Worm (Caenorhabditis elegans) whole organism, young adult: ENCODE measurements around the gene F40G9.18.

ENCODE experiments used
- B0035.1 ChIP-seq: sonication (generic microtip); optimal IDR thresholded peaks from 2 replicates; lab custom pipeline; 2016; ENCODE audit warnings: missing genetic modification characterization, mild to moderate bottlenecking, missing compliant biosample characterization, missing genotype, missing genetic modification reagents
- B0261.1 ChIP-seq: sonication (generic microtip); optimal IDR thresholded peaks from 2 replicates; lab custom pipeline; 2016; ENCODE audit warnings: mild to moderate bottlenecking, missing genetic modification characterization, moderate library complexity, missing compliant biosample characterization
- F23B12.7 ChIP-seq: sonication (generic microtip); optimal IDR thresholded peaks from 2 replicates; lab custom pipeline; 2017; ENCODE audit warnings: missing genetic modification characterization, mild to moderate bottlenecking, missing compliant biosample characterization, antibody characterized with exemption, moderate library complexity; ENCODE audit not compliant: insufficient read depth
- F37B4.10 ChIP-seq: fragments of 200-800 bp; sonication (Bioruptor generic); IDR thresholded peaks from 2 replicates; pipeline ENCODE4 v1.3.6; 2022; ENCODE audit warnings: missing genetic modification characterization, missing compliant biosample characterization
- F57A8.1 ChIP-seq: fragments of 200-800 bp; sonication (Bioruptor generic); optimal IDR thresholded peaks from 2 replicates; lab custom pipeline; 2018; ENCODE audit warnings: mild to moderate bottlenecking, missing genetic modification characterization, moderate library complexity, missing compliant biosample characterization
- K11D2.4 ChIP-seq: fragments of 200-800 bp; sonication (Bioruptor generic); IDR thresholded peaks from 2 replicates; pipeline ENCODE4 v1.3.6; 2022; ENCODE audit warnings: missing genetic modification reagents, missing genetic modification characterization, missing compliant biosample characterization
- Y53F4B.3 ChIP-seq: fragments of 200-800 bp; sonication (Bioruptor generic); IDR thresholded peaks from 2 replicates; pipeline ENCODE4 v1.3.6; 2022; ENCODE audit warnings: missing genetic modification reagents, missing genetic modification characterization, missing compliant biosample characterization
- akir-1 ChIP-seq: fragments of 200-800 bp; sonication (Bioruptor generic); optimal IDR thresholded peaks from 2 replicates; lab custom pipeline; 2018; ENCODE audit warnings: mild to moderate bottlenecking, missing genetic modification characterization, moderate library complexity, missing compliant biosample characterization
- ama-1 ChIP-seq, 3 experiments: fragments of 150-350 bp in 1 of 3; sonication (generic microtip) in 2 of 3; optimal IDR thresholded peaks; 2 replicates each; lab custom pipeline; 2014 to 2018; ENCODE audit warnings: missing biosample characterization in 2 of 3, missing genetic modification characterization in 2 of 3, missing genetic modification reagents in 2 of 3
- attf-5 ChIP-seq: fragments of 200-800 bp; sonication (Bioruptor generic); optimal IDR thresholded peaks from 2 replicates; lab custom pipeline; 2018; ENCODE audit warnings: mild to moderate bottlenecking, missing genetic modification characterization, missing compliant biosample characterization
- ccch-3 ChIP-seq: fragments of 200-800 bp; sonication (Bioruptor generic); optimal IDR thresholded peaks from 2 replicates; lab custom pipeline; 2018; ENCODE audit warnings: mild to moderate bottlenecking, missing genetic modification characterization, missing compliant biosample characterization
- cebp-1 ChIP-seq, 2 experiments: fragments of 200-800 bp in 1 of 2; sonication (Bioruptor generic) in 1 of 2; sonication (generic microtip) in 1 of 2; IDR thresholded peaks in 1 of 2; optimal IDR thresholded peaks in 1 of 2; 2 replicates each; pipeline versions ENCODE4 v1.3.6 to Lab custom; 2017 to 2022; ENCODE audit warnings: missing compliant biosample characterization in 2 of 2, missing genetic modification characterization in 2 of 2, mild to moderate bottlenecking in 1 of 2, missing genetic modification reagents in 1 of 2, moderate library complexity in 1 of 2
- ceh-79 ChIP-seq: sonication (generic microtip); optimal IDR thresholded peaks from 2 replicates; lab custom pipeline; 2017; ENCODE audit warnings: mild to moderate bottlenecking, missing genetic modification characterization, missing compliant biosample characterization
- dpl-1 ChIP-seq: fragments of 150-350 bp; optimal IDR thresholded peaks from 2 replicates; lab custom pipeline; 2014; ENCODE audit warnings: missing biosample characterization, missing genetic modification reagents, missing genetic modification characterization
- egl-44 ChIP-seq: fragments of 200-800 bp; sonication (Bioruptor generic); IDR thresholded peaks from 2 replicates; pipeline ENCODE4 v1.3.6; 2022; ENCODE audit warnings: missing genetic modification reagents, missing genetic modification characterization, missing compliant biosample characterization
- gei-17 ChIP-seq: fragments of 200-800 bp; sonication (Bioruptor generic); optimal IDR thresholded peaks from 2 replicates; lab custom pipeline; 2018; ENCODE audit warnings: mild to moderate bottlenecking, missing genetic modification characterization, missing compliant biosample characterization
- hmg-20 ChIP-seq: fragments of 200-800 bp; sonication (Bioruptor generic); IDR thresholded peaks from 2 replicates; pipeline ENCODE4 v1.3.6; 2022; ENCODE audit warnings: missing genetic modification reagents, missing genetic modification characterization, missing compliant biosample characterization
- lag-1 ChIP-seq: fragments of 200-800 bp; sonication (Bioruptor generic); IDR thresholded peaks from 2 replicates; pipeline ENCODE4 v1.3.6; 2022; ENCODE audit warnings: missing genetic modification reagents, missing genetic modification characterization, missing compliant biosample characterization
- let-526 ChIP-seq: fragments of 200-800 bp; sonication (Bioruptor generic); IDR thresholded peaks from 2 replicates; pipeline ENCODE4 v1.3.6; 2022; ENCODE audit warnings: missing genetic modification reagents, missing genetic modification characterization, missing compliant biosample characterization
- lin-26 ChIP-seq: fragments of 200-800 bp; sonication (Bioruptor generic); IDR thresholded peaks from 2 replicates; pipeline ENCODE4 v1.3.6; 2022; ENCODE audit warnings: missing genetic modification reagents, missing genetic modification characterization, missing compliant biosample characterization
- lir-1 ChIP-seq: fragments of 200-800 bp; sonication (Bioruptor generic); conservative IDR thresholded peaks from 2 replicates; pipeline ENCODE4 v1.3.6; 2022; ENCODE audit warnings: missing genetic modification reagents, missing genetic modification characterization, missing compliant biosample characterization
- lsl-1 ChIP-seq: fragments of 200-800 bp; sonication (Bioruptor generic); optimal IDR thresholded peaks from 2 replicates; lab custom pipeline; 2018; ENCODE audit warnings: mild to moderate bottlenecking, missing genetic modification characterization, moderate library complexity, missing compliant biosample characterization
- mes-4 ChIP-seq: sonication (generic microtip); optimal IDR thresholded peaks from 2 replicates; lab custom pipeline; 2016; ENCODE audit warnings: missing genotype, missing genetic modification characterization, missing compliant biosample characterization
- nfya-1 ChIP-seq: sonication (generic microtip); optimal IDR thresholded peaks from 2 replicates; lab custom pipeline; 2017; ENCODE audit warnings: antibody characterized with exemption, missing compliant biosample characterization, missing genetic modification characterization, borderline replicate concordance; ENCODE audit not compliant: insufficient read depth
- nfya-2 ChIP-seq: fragments of 200-800 bp; sonication (Bioruptor generic); IDR thresholded peaks from 2 replicates; pipeline ENCODE4 v1.3.6; 2022; ENCODE audit warnings: missing genetic modification reagents, missing genetic modification characterization, missing compliant biosample characterization
- sdz-38 ChIP-seq: sonication (generic microtip); optimal IDR thresholded peaks from 2 replicates; lab custom pipeline; 2016; ENCODE audit warnings: missing genotype, missing genetic modification characterization, missing compliant biosample characterization
- sea-2 ChIP-seq: fragments of 200-800 bp; sonication (Bioruptor generic); IDR thresholded peaks from 2 replicates; pipeline ENCODE4 v1.3.6; 2022; ENCODE audit warnings: missing genetic modification characterization, missing compliant biosample characterization
- snpc-4 ChIP-seq, 5 experiments: fragments of 150-350 bp in 1 of 5; sonication (generic microtip) in 4 of 5; optimal IDR thresholded peaks; 2 replicates each; lab custom pipeline; 2014 to 2018; ENCODE audit warnings: missing genetic modification characterization in 5 of 5, missing biosample characterization in 3 of 5, antibody characterized with exemption in 2 of 5, mild to moderate bottlenecking in 2 of 5, missing compliant biosample characterization in 2 of 5, missing genotype in 2 of 5, moderate library complexity in 2 of 5, missing genetic modification reagents in 1 of 5
- tbp1 ChIP-seq: fragments of 200-800 bp; sonication (Bioruptor generic); optimal IDR thresholded peaks from 2 replicates; lab custom pipeline; 2018; ENCODE audit warnings: mild to moderate bottlenecking, missing genetic modification characterization, missing compliant biosample characterization
- tbx-9 ChIP-seq: sonication (generic microtip); optimal IDR thresholded peaks from 2 replicates; lab custom pipeline; 2016; ENCODE audit warnings: borderline replicate concordance, missing genetic modification characterization, inconsistent platforms, missing compliant biosample characterization
- unc-130 ChIP-seq: sonication (generic microtip); optimal IDR thresholded peaks from 2 replicates; lab custom pipeline; 2016; ENCODE audit warnings: missing genetic modification reagents, missing genetic modification characterization, missing compliant biosample characterization
- zfh-2 ChIP-seq: fragments of 200-800 bp; sonication (Bioruptor generic); conservative IDR thresholded peaks from 2 replicates; pipeline ENCODE4 v1.3.6; 2022; ENCODE audit warnings: missing genetic modification reagents, missing genetic modification characterization, missing compliant biosample characterization
- ztf-22 ChIP-seq: fragments of 200-800 bp; sonication (Bioruptor generic); optimal IDR thresholded peaks from 2 replicates; lab custom pipeline; 2018; ENCODE audit warnings: mild to moderate bottlenecking, missing genetic modification characterization, moderate library complexity, missing compliant biosample characterization
- ztf-25 ChIP-seq: fragments of 200-800 bp; sonication (Bioruptor generic); IDR thresholded peaks from 2 replicates; pipeline ENCODE4 v1.3.6; 2022; ENCODE audit warnings: missing genetic modification reagents, missing genetic modification characterization, missing compliant biosample characterization
- ztf-26 ChIP-seq: sonication (generic microtip); optimal IDR thresholded peaks from 2 replicates; lab custom pipeline; 2017; ENCODE audit warnings: missing genetic modification characterization, missing compliant biosample characterization
- ztf-28 ChIP-seq: fragments of 200-800 bp; sonication (Bioruptor generic); IDR thresholded peaks from 2 replicates; pipeline ENCODE4 v1.3.6; 2022; ENCODE audit warnings: missing genetic modification reagents, missing genetic modification characterization, missing compliant biosample characterization
- ztf-6 ChIP-seq: fragments of 200-800 bp; sonication (Bioruptor generic); IDR thresholded peaks from 2 replicates; pipeline ENCODE4 v1.3.6; 2022; ENCODE audit warnings: missing genetic modification reagents, missing genetic modification characterization, missing compliant biosample characterization

The F40G9.18 gene

DNA sequence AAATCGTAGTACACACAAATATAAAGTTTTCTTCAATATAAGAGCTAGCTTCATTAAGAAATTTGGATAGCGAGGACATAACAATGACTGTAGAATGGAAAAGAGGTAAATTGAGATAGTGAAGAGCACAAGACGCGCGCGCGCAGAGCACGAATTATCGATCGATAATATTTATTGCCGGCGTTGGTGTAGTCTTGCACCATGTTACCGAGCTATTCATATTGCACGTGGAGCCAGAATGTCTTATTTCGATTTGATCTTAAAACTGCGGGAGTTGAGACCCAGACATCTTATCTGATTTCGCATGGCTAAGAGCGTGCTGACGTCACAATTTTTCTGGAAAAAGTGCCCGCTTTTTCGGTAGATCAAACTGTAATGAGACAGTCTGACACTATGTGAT is at the start of gene F40G9.18:
F40G9.18 (minus strand) TSS at position 101 of the 400 bp plus-strand sequence.
- TF ChIP-seq lag-1 (GFP tag; lab: Robert Waterston, UW) = no peak
- no peak for TF ChIP-seq ztf-25 (GFP tag; lab: Robert Waterston, UW)
- no peak for TF ChIP-seq mes-4 (tag; lab: Kevin White, UChicago)
- no peak for TF ChIP-seq gei-17 (GFP tag; lab: Kevin White, UChicago)
- TF ChIP-seq egl-44 (GFP tag; lab: Robert Waterston, UW) = no peak

DNA sequence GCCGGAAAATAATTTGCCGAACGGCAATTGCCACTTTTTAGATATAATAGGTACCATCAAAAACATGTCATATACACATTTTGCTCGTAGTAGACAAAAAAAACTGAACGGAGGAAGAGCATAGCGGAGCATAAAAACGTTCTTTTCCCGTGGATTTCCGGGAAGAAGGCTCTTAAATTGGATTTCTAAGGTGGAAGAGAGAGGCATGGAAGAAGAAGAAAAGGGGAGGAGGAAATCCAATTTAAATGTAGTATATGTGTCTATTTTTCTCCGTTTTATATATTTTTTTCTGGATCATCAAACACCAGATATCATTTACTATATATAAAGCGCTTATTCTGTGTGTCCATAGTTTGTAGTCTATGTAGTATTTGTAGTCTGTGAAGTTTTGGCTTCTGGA is 42.0 kb upstream of the F40G9.18 start:
- TF ChIP-seq F57A8.1 (GFP tag; lab: Kevin White, UChicago) (no peak), akir-1 (no peak), attf-5 (GFP tag; lab: Kevin White, UChicago) (no peak), ztf-6 (GFP tag; lab: Robert Waterston, UW) (no peak), F23B12.7 (no peak), lin-26 (no peak), B0035.1 (tag; lab: Kevin White, UChicago) (no peak), sdz-38 (tag; lab: Kevin White, UChicago) (no peak), B0261.1 (no peak), ama-1 (optimal IDR thresholded peaks at IDR 0.05; lab: Kevin White, UChicago) (no peak), ama-1 (GFP tag; optimal IDR thresholded peaks at IDR 0.05; lab: Kevin White, UChicago) (no peak), ztf-28 (GFP tag; lab: Robert Waterston, UW) (no peak)

DNA sequence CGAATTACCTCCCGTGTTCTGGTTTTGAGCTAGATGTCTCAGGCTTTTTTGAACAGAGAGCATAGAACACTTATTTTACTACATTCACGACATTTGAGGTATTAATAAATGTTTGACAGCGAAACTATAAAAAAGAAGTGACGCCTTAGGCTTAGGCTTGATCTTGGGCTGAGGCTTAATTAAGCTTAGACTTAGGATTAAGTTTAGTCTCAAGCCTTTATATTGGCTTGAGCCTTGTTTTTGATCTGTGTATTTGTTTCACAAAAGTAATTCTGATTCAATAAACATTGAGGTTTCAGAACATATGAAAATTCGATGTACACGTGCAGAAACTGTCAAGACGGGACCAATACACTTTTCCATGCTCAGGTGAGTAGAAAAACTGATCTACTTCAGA is 40.3 kb upstream of the F40G9.18 start, which contains the start of gene klp-20:
klp-20 (plus strand) TSS at position 298 of the 397 bp plus-strand sequence.
- TF ChIP-seq ceh-79 (no peak), ztf-22 (GFP tag; lab: Kevin White, UChicago) (no peak), Y53F4B.3 (GFP tag; lab: Robert Waterston, UW) (no peak), let-526 (GFP tag; lab: Robert Waterston, UW) (no peak), lir-1 (GFP tag; lab: Robert Waterston, UW) (no peak), tbx-9 (tag; lab: Kevin White, UChicago) (no peak), lsl-1 (GFP tag; lab: Kevin White, UChicago) (no peak), sea-2 (no peak), ccch-3 (GFP tag; lab: Kevin White, UChicago) (no peak)
- TF ChIP-seq, all 124 proteins: peak for 0

DNA sequence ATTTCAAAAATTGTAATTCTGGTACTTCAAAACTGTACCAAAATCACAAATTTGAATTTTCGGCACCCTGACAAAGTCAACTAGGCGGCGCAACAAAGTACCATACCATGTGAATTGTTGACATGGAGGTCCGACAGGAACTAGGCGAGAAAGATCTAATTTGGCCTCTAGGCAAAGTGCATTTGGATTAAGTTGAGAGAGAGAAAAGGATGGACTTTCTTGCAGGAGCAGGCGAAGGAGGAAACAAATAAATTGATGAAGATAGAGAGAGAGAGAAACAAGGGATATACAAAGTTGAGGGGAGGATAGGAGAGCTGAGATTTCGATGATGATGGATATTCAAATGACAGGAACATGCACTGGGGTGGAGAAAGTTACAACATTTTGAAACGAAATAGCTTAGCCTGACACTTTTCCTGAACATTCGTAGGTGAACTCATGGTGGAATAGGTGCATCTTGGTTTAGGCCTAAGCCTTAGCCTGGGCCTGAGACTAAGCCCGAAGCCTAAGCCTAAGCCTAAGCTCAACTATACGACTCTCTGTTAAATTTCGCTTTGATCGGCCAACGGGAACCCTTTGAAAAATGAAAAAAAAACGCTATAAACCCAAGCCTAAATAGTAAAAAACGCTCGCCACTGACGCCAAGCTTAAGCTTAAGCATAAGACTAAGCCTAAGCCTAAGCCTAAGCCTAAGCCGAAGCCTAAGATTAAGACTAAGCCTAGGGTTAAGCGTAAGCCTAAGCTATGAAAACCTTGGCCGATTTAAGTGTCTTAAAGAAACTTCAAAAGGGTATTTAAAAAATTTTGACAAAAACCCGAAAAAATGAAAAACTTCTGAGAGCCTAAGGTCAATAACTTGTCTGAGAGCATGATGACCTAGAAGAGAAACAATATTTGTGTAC is 39.7 kb upstream of the F40G9.18 start:
- no peak for TF ChIP-seq dpl-1 (GFP tag; lab: Kevin White, UChicago)
- no peak for TF ChIP-seq tbp1 (GFP tag; lab: Kevin White, UChicago)
- no peak for TF ChIP-seq snpc-4 (GFP tag; optimal IDR thresholded peaks at IDR 0.05; lab: Kevin White, UChicago)
- no peak for TF ChIP-seq snpc-4 (tag; optimal IDR thresholded peaks at IDR 0.05; lab: Kevin White, UChicago)
- TF ChIP-seq F23B12.7 = no peak
- no peak for TF ChIP-seq cebp-1 (GFP tag; IDR thresholded peaks at IDR 0.05; lab: Robert Waterston, UW)
- no peak for TF ChIP-seq cebp-1 (tag; optimal IDR thresholded peaks at IDR 0.05; lab: Kevin White, UChicago)
- no peak for TF ChIP-seq nfya-1 (tag; lab: Kevin White, UChicago)
- TF ChIP-seq unc-130 (GFP tag; lab: Kevin White, UChicago) = no peak
- no peak for TF ChIP-seq K11D2.4 (GFP tag; lab: Robert Waterston, UW)
- TF ChIP-seq ztf-26 (tag; lab: Kevin White, UChicago) = no peak
- no peak for TF ChIP-seq zfh-2
- no peak for TF ChIP-seq F37B4.10 (GFP tag; lab: Robert Waterston, UW)
- TF ChIP-seq nfya-2 = no peak
- no peak for TF ChIP-seq hmg-20 (GFP tag; lab: Robert Waterston, UW)
